Fruit fly (Drosophila melanogaster) whole organism, pupa: ENCODE data around the gene CG14219.
A peak's percentile ranks its signal among the peaks of the same experiment; 100 is the strongest.

ENCODE experiments used
- CG10348 ChIP-seq: fragments of 200-800 bp; sonication (Bioruptor generic); IDR thresholded peaks from 2 replicates; pipeline ENCODE4 v1.3.6; 2022; ENCODE audit warnings: missing biosample characterization, missing genetic modification characterization
- CG12605 ChIP-seq: fragments of 200-800 bp; sonication (Bioruptor generic); IDR thresholded peaks from 2 replicates; pipeline ENCODE4 v1.3.6; 2022; ENCODE audit warnings: missing biosample characterization, missing genetic modification characterization
- CG13204 ChIP-seq: fragments of 200-800 bp; sonication (Bioruptor generic); optimal IDR thresholded peaks from 2 replicates; lab custom pipeline; 2018; ENCODE audit warnings: missing biosample characterization, mild to moderate bottlenecking, missing genetic modification characterization, moderate library complexity
- CG14655 ChIP-seq: fragments of 200-800 bp; sonication (Bioruptor generic); optimal IDR thresholded peaks from 3 replicates; lab custom pipeline; 2017; ENCODE audit warnings: mild to moderate bottlenecking, missing biosample characterization, missing genetic modification reagents, missing genetic modification characterization
- CG15710 ChIP-seq: fragments of 200-800 bp; sonication (Bioruptor generic); optimal IDR thresholded peaks from 2 replicates; lab custom pipeline; 2018; ENCODE audit warnings: missing biosample characterization, mild to moderate bottlenecking, missing genetic modification characterization, moderate library complexity
- CG17806 ChIP-seq: fragments of 200-800 bp; sonication (Bioruptor generic); optimal IDR thresholded peaks from 2 replicates; lab custom pipeline; 2018; ENCODE audit warnings: missing biosample characterization, mild to moderate bottlenecking, missing genetic modification characterization, moderate library complexity
- CG32121 ChIP-seq: fragments of 200-800 bp; sonication (Bioruptor generic); IDR thresholded peaks from 2 replicates; pipeline ENCODE4 v1.3.6; 2022; ENCODE audit warnings: missing biosample characterization, missing genetic modification characterization
- CG34367 ChIP-seq: fragments of 200-800 bp; sonication (Bioruptor generic); optimal IDR thresholded peaks from 2 replicates; lab custom pipeline; 2018; ENCODE audit warnings: missing biosample characterization, mild to moderate bottlenecking, missing genetic modification characterization
- CG4496 ChIP-seq: fragments of 200-800 bp; sonication (Bioruptor generic); IDR thresholded peaks from 3 replicates; pipeline ENCODE4 v1.3.6; 2022; ENCODE audit warnings: missing biosample characterization, missing genetic modification characterization
- CG8159 ChIP-seq: fragments of 200-800 bp; sonication (Bioruptor generic); optimal IDR thresholded peaks from 3 replicates; lab custom pipeline; 2018; ENCODE audit warnings: missing biosample characterization, mild to moderate bottlenecking, missing genetic modification characterization, moderate library complexity
- CG8301 ChIP-seq: fragments of 200-800 bp; sonication (Bioruptor generic); optimal IDR thresholded peaks from 2 replicates; lab custom pipeline; 2018; ENCODE audit warnings: missing biosample characterization, mild to moderate bottlenecking, missing genetic modification characterization
- CG9948 ChIP-seq: fragments of 200-800 bp; sonication (Bioruptor generic); optimal IDR thresholded peaks from 2 replicates; lab custom pipeline; 2018; ENCODE audit warnings: missing biosample characterization, mild to moderate bottlenecking, missing genetic modification characterization, moderate library complexity
- D1 ChIP-seq: fragments of 200-800 bp; sonication (Bioruptor generic); optimal IDR thresholded peaks from 2 replicates; lab custom pipeline; 2018; ENCODE audit warnings: missing biosample characterization, mild to moderate bottlenecking, missing genetic modification characterization, moderate library complexity
- EcR ChIP-seq: fragments of 200-800 bp; sonication (Bioruptor generic); optimal IDR thresholded peaks from 3 replicates; lab custom pipeline; 2019; ENCODE audit warnings: missing biosample characterization, missing genetic modification characterization, mild to moderate bottlenecking, moderate library complexity, missing genetic modification reagents
- Ets98B ChIP-seq: fragments of 200-800 bp; sonication (Bioruptor generic); IDR thresholded peaks from 2 replicates; pipeline ENCODE4 v1.3.6; 2022; ENCODE audit warnings: missing biosample characterization, missing genetic modification characterization
- Pif1A ChIP-seq: fragments of 200-800 bp; sonication (Bioruptor generic); optimal IDR thresholded peaks from 3 replicates; lab custom pipeline; 2016; ENCODE audit warnings: missing biosample characterization, missing genetic modification characterization
- Pif1B ChIP-seq: fragments of 200-800 bp; sonication (Bioruptor generic); optimal IDR thresholded peaks from 3 replicates; lab custom pipeline; 2016; ENCODE audit warnings: missing biosample characterization, missing genetic modification characterization
- Snoo ChIP-seq: fragments of 200-800 bp; sonication (Bioruptor generic); optimal IDR thresholded peaks from 3 replicates; lab custom pipeline; 2017; ENCODE audit warnings: missing biosample characterization, mild to moderate bottlenecking, missing genetic modification characterization, inconsistent platforms
- fd96Ca ChIP-seq: fragments of 200-800 bp; sonication (Bioruptor generic); IDR thresholded peaks from 3 replicates; pipeline ENCODE4 v1.3.6; 2022; ENCODE audit warnings: missing biosample characterization, missing genetic modification characterization
- gl ChIP-seq: fragments of 200-800 bp; sonication (Bioruptor generic); optimal IDR thresholded peaks from 2 replicates; lab custom pipeline; 2018; ENCODE audit warnings: missing biosample characterization, mild to moderate bottlenecking, missing genetic modification characterization
- rn ChIP-seq: fragments of 200-800 bp; sonication (Bioruptor generic); IDR thresholded peaks from 2 replicates; pipeline ENCODE4 v1.3.6; 2022; ENCODE audit warnings: missing biosample characterization, missing genetic modification characterization

Gene CG14219

dm6 chrX:19611226-19611625, 21.3 kb upstream of the CG14219 start, which contains the start of the genes Shawn and Tyler:
TSS of gene Shawn (plus strand) at chrX:19611526.
TSS of gene Tyler (plus strand) at chrX:19611526.
- TF ChIP-seq CG8301 (tag; lab: Kevin White, UChicago) (no peak), fd96Ca (GFP tag; lab: Robert Waterston, UW) (no peak), CG9948 (tag; lab: Kevin White, UChicago) (no peak), rn (no peak), CG17806 (tag; lab: Kevin White, UChicago) (no peak), Snoo (no peak), CG13204 (GFP tag; lab: Kevin White, UChicago) (no peak), CG4496 (GFP tag; lab: Robert Waterston, UW) (no peak), CG8159 (tag; lab: Kevin White, UChicago) (no peak), Pif1A (GFP tag; lab: Kevin White, UChicago) (no peak), Pif1B (GFP tag; lab: Kevin White, UChicago) (no peak), CG34367 (tag; lab: Kevin White, UChicago) (no peak), gl (tag; lab: Kevin White, UChicago) (no peak), CG10348 (GFP tag; lab: Robert Waterston, UW) (no peak), CG32121 (GFP tag; lab: Robert Waterston, UW) (no peak), D1 (tag; lab: Kevin White, UChicago) (no peak), CG14655 (GFP tag; lab: Kevin White, UChicago) (no peak), CG15710 (no peak), Ets98B (no peak), CG12605 (GFP tag; lab: Robert Waterston, UW) (no peak)

- no peak for TF ChIP-seq CG12605 (GFP tag; lab: Robert Waterston, UW)
- no peak for TF ChIP-seq fd96Ca (GFP tag; lab: Robert Waterston, UW)
- TF ChIP-seq EcR (GFP tag; lab: Kevin White, UChicago), result peak; percentile 51
- no peak for TF ChIP-seq Pif1A (GFP tag; lab: Kevin White, UChicago)
- no peak for TF ChIP-seq rn
- TF ChIP-seq CG8301 (tag; lab: Kevin White, UChicago), result no peak
- TF ChIP-seq Pif1B (GFP tag; lab: Kevin White, UChicago), result no peak
These were observed 18.2 kb upstream of the CG14219 start for dm6 chrX:19608042-19608609.

- TF ChIP-seq gl (tag; lab: Kevin White, UChicago), result no peak
- TF ChIP-seq CG8301 (tag; lab: Kevin White, UChicago), result no peak
- TF ChIP-seq Snoo, result no peak
- TF ChIP-seq CG12605 (GFP tag; lab: Robert Waterston, UW), result no peak
- TF ChIP-seq CG34367 (tag; lab: Kevin White, UChicago), result no peak
- TF ChIP-seq CG32121 (GFP tag; lab: Robert Waterston, UW), result no peak
These were observed 17.0 kb upstream of the CG14219 start for dm6 chrX:19606971-19607370.

- TF ChIP-seq CG9948 (tag; lab: Kevin White, UChicago) (no peak), CG15710 (no peak), CG13204 (GFP tag; lab: Kevin White, UChicago) (no peak), CG14655 (GFP tag; lab: Kevin White, UChicago) (no peak), CG8159 (tag; lab: Kevin White, UChicago) (no peak), Snoo (no peak), EcR (GFP tag; lab: Kevin White, UChicago) (no peak), rn (no peak), CG4496 (GFP tag; lab: Robert Waterston, UW) (no peak), fd96Ca (GFP tag; lab: Robert Waterston, UW) (no peak), CG8301 (tag; lab: Kevin White, UChicago) (no peak), CG12605 (GFP tag; lab: Robert Waterston, UW) (no peak), CG10348 (GFP tag; lab: Robert Waterston, UW) (no peak), gl (tag; lab: Kevin White, UChicago) (no peak), CG34367 (tag; lab: Kevin White, UChicago) (no peak), Pif1B (GFP tag; lab: Kevin White, UChicago) (no peak), D1 (tag; lab: Kevin White, UChicago) (no peak), CG17806 (tag; lab: Kevin White, UChicago) (no peak)
These were observed 16.6 kb upstream of the CG14219 start for dm6 chrX:19606558-19606957.

dm6 chrX:19605915-19606314, 15.9 kb upstream of the CG14219 start:
- TF ChIP-seq CG32121 (GFP tag; lab: Robert Waterston, UW), result no peak
- no peak for TF ChIP-seq gl (tag; lab: Kevin White, UChicago)
- peak; percentile 29 for TF ChIP-seq CG13204 (GFP tag; lab: Kevin White, UChicago)

dm6 chrX:19604997-19605396, 15.0 kb upstream of the CG14219 start, which contains the start of gene CG14207:
TSS of gene CG14207 (plus strand) at chrX:19605199.
- TF ChIP-seq CG12605 (GFP tag; lab: Robert Waterston, UW), result no peak
- no peak for TF ChIP-seq CG10348 (GFP tag; lab: Robert Waterston, UW)
- no peak for TF ChIP-seq fd96Ca (GFP tag; lab: Robert Waterston, UW)
- TF ChIP-seq Ets98B, result peak; percentile 30; the same call in 1 of the 2 replicates
- peak; percentile 39; the same call in 1 of the 2 replicates for TF ChIP-seq CG32121 (GFP tag; lab: Robert Waterston, UW)
- TF ChIP-seq CG13204 (GFP tag; lab: Kevin White, UChicago), result no peak
- no peak for TF ChIP-seq Snoo
- TF ChIP-seq EcR (GFP tag; lab: Kevin White, UChicago), result peak; percentile 60
- TF ChIP-seq gl (tag; lab: Kevin White, UChicago), result no peak
- peak; percentile 45; the same call in 1 of the 3 replicates for TF ChIP-seq CG4496 (GFP tag; lab: Robert Waterston, UW)
- TF ChIP-seq CG8159 (tag; lab: Kevin White, UChicago), result no peak
- no peak for TF ChIP-seq CG14655 (GFP tag; lab: Kevin White, UChicago)
- TF ChIP-seq Pif1B (GFP tag; lab: Kevin White, UChicago), result no peak
- TF ChIP-seq CG34367 (tag; lab: Kevin White, UChicago), result no peak
- no peak for TF ChIP-seq CG9948 (tag; lab: Kevin White, UChicago)
- TF ChIP-seq CG17806 (tag; lab: Kevin White, UChicago), result no peak
- TF ChIP-seq D1 (tag; lab: Kevin White, UChicago), result no peak
- no peak for TF ChIP-seq CG15710
- no peak for TF ChIP-seq Pif1A (GFP tag; lab: Kevin White, UChicago)
- TF ChIP-seq rn, result no peak
- no peak for TF ChIP-seq CG8301 (tag; lab: Kevin White, UChicago)
- TF ChIP-seq, all 21 proteins: peak for 4
